Worm (Caenorhabditis elegans): ENCODE results near the gene irld-67.

ce11 chrII:2973940-2974402 lies 39.7 kb upstream of the irld-67 start:
- TF ChIP-seq ama-1 (optimal IDR thresholded peaks at IDR 0.05) (peak; percentile 81), nhr-10 (tag; optimal IDR thresholded peaks at IDR 0.05) (peak; percentile 51), lsy-2 (tag; optimal IDR thresholded peaks at IDR 0.05) (peak; percentile 90 to 93), snpc-4 (tag; optimal IDR thresholded peaks at IDR 0.05) (peak; percentile 72), nhr-77 (tag; optimal IDR thresholded peaks at IDR 0.05) (peak; percentile 30), ztf-11 (tag; optimal IDR thresholded peaks at IDR 0.05) (peak; percentile 71), skn-1 (tag; optimal IDR thresholded peaks at IDR 0.05) (no peak), fos-1 (tag; optimal IDR thresholded peaks at IDR 0.05) (peak; percentile 87)

Data from whole organism, L2 larva.